Fruit fly (Drosophila melanogaster) whole organism, prepupa: Measurements from ENCODE around the gene CG7600.
A peak's percentile ranks its signal among the peaks of the same experiment; 100 is the strongest.

Experiments used
- CG6276 ChIP-seq: fragments of 200-800 bp; sonication (Bioruptor generic); optimal IDR thresholded peaks from 2 replicates; lab custom pipeline; 2017; ENCODE audit warnings: missing biosample characterization, mild to moderate bottlenecking, missing genetic modification characterization
- Eip78C ChIP-seq: fragments of 200-800 bp; sonication (Bioruptor generic); peaks from one replicate; lab custom pipeline; 2016; ENCODE audit warnings: missing biosample characterization, missing genetic modification characterization
- OdsH ChIP-seq: fragments of 200-800 bp; sonication (Bioruptor generic); optimal IDR thresholded peaks from 3 replicates; lab custom pipeline; 2016; ENCODE audit warnings: missing biosample characterization, missing genetic modification characterization
- Sox14 ChIP-seq: fragments of 200-800 bp; sonication (Bioruptor generic); optimal IDR thresholded peaks from 3 replicates; lab custom pipeline; 2016; ENCODE audit warnings: missing biosample characterization, missing genetic modification characterization
- svp ChIP-seq: fragments of 200-800 bp; sonication (Bioruptor generic); peaks from one replicate; lab custom pipeline; 2016; ENCODE audit warnings: missing biosample characterization, missing genetic modification characterization

DNA sequence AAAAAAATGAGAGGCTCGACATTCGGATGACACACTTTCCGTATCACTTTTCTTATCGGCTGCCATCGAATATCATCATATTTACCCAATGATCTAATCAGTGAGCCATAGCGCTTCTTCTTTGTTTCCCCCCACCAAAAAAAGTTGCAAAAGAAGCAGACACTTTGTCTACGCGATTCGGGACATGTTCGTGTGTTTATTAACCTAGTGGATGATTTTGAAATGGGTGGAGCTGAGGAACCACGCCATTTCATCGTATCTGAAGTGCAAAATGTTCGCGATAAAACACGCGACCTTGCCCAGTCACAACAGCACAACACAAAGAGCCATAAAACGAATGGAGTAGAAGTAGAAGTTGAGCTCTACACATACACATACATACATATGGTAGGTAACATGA lies 31.4 kb downstream of the CG7600 start:
- TF ChIP-seq Sox14 (peak; percentile 57), Eip78C (GFP tag; lab: Kevin White, UChicago) (no peak), OdsH (no peak), svp (GFP tag; lab: Kevin White, UChicago) (no peak), CG6276 (GFP tag; lab: Kevin White, UChicago) (no peak)
